Worm (Caenorhabditis elegans): ENCODE results near the gene srt-48.

Gene srt-48

ce11 chrIV:15039477-15039876 lies 29.2 kb downstream of the srt-48 start, which contains the start of gene hrpu-1 (continued):
- no peak for TF ChIP-seq T23F11.4 (GFP tag; optimal IDR thresholded peaks at IDR 0.05)
- TF ChIP-seq nhr-232 (tag; optimal IDR thresholded peaks at IDR 0.05), result no peak
- peak; percentile 73 for TF ChIP-seq unc-42 (tag; optimal IDR thresholded peaks at IDR 0.05)
- TF ChIP-seq ceh-48 (tag; optimal IDR thresholded peaks at IDR 0.05), result no peak
- TF ChIP-seq pax-1 (tag; optimal IDR thresholded peaks at IDR 0.05), result no peak
- TF ChIP-seq madf-2 (tag; optimal IDR thresholded peaks at IDR 0.05), result no peak
- no peak for TF ChIP-seq lin-11 (tag; optimal IDR thresholded peaks at IDR 0.05)
- TF ChIP-seq syd-9 (tag; optimal IDR thresholded peaks at IDR 0.05), result no peak
- no peak for TF ChIP-seq pha-4 (tag; optimal IDR thresholded peaks at IDR 0.05)
- no peak for TF ChIP-seq tbx-7 (tag; optimal IDR thresholded peaks at IDR 0.05)
- no peak for TF ChIP-seq Y22D7AL.16 (tag; optimal IDR thresholded peaks at IDR 0.05)
- no peak for TF ChIP-seq pha-2 (tag; optimal IDR thresholded peaks at IDR 0.05)
- TF ChIP-seq ceh-22 (tag; optimal IDR thresholded peaks at IDR 0.05), result no peak
- no peak for TF ChIP-seq hlh-15 (tag; optimal IDR thresholded peaks at IDR 0.05)
- no peak for TF ChIP-seq C38D4.7 (GFP tag; optimal IDR thresholded peaks at IDR 0.05)
- no peak for TF ChIP-seq pat-9 (tag; optimal IDR thresholded peaks at IDR 0.05)
- TF ChIP-seq sox-4 (tag; optimal IDR thresholded peaks at IDR 0.05), result no peak
- TF ChIP-seq ama-1 (optimal IDR thresholded peaks at IDR 0.05), result no peak
- TF ChIP-seq K02D7.2 (tag; optimal IDR thresholded peaks at IDR 0.05), result no peak
- TF ChIP-seq ceh-6 (GFP tag; optimal IDR thresholded peaks at IDR 0.05), result no peak
- TF ChIP-seq mec-3 (tag; optimal IDR thresholded peaks at IDR 0.05; ENCODE audit: borderline replicate concordance), result no peak
- no peak for TF ChIP-seq sdc-2 (tag; optimal IDR thresholded peaks at IDR 0.05)
- TF ChIP-seq ttx-3 (tag; optimal IDR thresholded peaks at IDR 0.05), result no peak
- no peak for TF ChIP-seq hlh-6 (tag; optimal IDR thresholded peaks at IDR 0.05)
- no peak for TF ChIP-seq hlh-13 (GFP tag; optimal IDR thresholded peaks at IDR 0.05)
- no peak for TF ChIP-seq C08G9.2 (tag; optimal IDR thresholded peaks at IDR 0.05)

DNA sequence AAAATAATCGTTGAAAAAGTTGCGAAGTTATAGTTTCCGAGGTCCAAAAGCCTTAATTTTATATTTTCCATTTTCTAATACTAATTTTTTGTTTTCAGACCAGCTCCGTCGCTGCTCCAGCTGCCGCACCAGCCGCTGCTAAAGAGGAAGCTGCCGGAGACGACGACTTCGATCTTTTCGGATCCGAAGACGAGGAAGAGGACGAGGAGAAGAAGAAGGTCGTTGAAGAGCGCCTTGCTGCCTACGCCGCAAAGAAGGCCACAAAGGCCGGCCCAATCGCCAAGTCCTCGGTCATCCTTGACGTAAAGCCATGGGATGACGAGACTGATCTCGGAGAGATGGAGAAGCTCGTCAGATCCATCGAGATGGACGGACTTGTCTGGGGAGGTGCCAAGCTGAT lies 29.9 kb downstream of the srt-48 start:
- TF ChIP-seq che-1 (tag; optimal IDR thresholded peaks at IDR 0.05) (no peak), hlh-15 (tag; optimal IDR thresholded peaks at IDR 0.05) (no peak), dmd-4 (tag; optimal IDR thresholded peaks at IDR 0.05; ENCODE audit: borderline replicate concordance) (no peak), tbx-2 (tag; optimal IDR thresholded peaks at IDR 0.05) (no peak), gmeb-2 (tag; optimal IDR thresholded peaks at IDR 0.05) (no peak), ceh-9 (tag; optimal IDR thresholded peaks at IDR 0.05) (no peak), ttx-3 (tag; optimal IDR thresholded peaks at IDR 0.05) (no peak), ceh-31 (tag; optimal IDR thresholded peaks at IDR 0.05) (no peak), sox-4 (tag; optimal IDR thresholded peaks at IDR 0.05) (no peak), pag-3 (tag; optimal IDR thresholded peaks at IDR 0.05; ENCODE audit: borderline replicate concordance) (no peak), hlh-30 (tag; optimal IDR thresholded peaks at IDR 0.05; ENCODE audit: insufficient read depth) (no peak), ceh-2 (tag; optimal IDR thresholded peaks at IDR 0.05) (no peak), K09A11.1 (tag; optimal IDR thresholded peaks at IDR 0.05; ENCODE audit: insufficient read depth) (no peak), madf-2 (tag; optimal IDR thresholded peaks at IDR 0.05) (no peak), odd-2 (tag; optimal IDR thresholded peaks at IDR 0.05) (no peak), pros-1 (tag; optimal IDR thresholded peaks at IDR 0.05) (no peak), syd-9 (tag; optimal IDR thresholded peaks at IDR 0.05) (no peak), eyg-1 (tag; optimal IDR thresholded peaks at IDR 0.05) (no peak)

DNA sequence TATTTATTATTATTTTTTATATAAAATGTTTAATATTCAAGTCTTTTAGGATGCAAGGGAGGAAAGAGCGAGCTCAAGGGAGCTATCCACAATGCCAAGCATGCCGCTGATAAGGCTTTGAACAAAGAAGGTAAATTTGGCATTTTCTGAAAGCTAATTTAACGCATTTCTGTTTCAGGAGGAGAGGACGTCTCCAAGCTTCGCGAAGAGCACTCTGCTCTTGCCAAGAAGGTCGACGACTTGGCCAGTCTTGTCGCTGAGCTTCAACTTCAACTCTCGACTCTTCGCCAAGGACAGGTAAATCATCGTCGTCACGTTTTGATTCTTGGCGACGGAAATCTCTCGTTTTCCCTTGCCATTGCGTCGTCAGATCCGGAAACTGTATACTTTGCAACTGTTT lies 31.2 kb downstream of the srt-48 start:
- no peak for TF ChIP-seq zip-5 (tag; optimal IDR thresholded peaks at IDR 0.05)
- no peak for TF ChIP-seq dve-1 (tag; optimal IDR thresholded peaks at IDR 0.05)
- TF ChIP-seq eyg-1 (tag; optimal IDR thresholded peaks at IDR 0.05), result no peak
- no peak for TF ChIP-seq nhr-232 (tag; optimal IDR thresholded peaks at IDR 0.05)
- no peak for TF ChIP-seq tbx-7 (tag; optimal IDR thresholded peaks at IDR 0.05)
- no peak for TF ChIP-seq odd-2 (tag; optimal IDR thresholded peaks at IDR 0.05)
- TF ChIP-seq pha-2 (tag; optimal IDR thresholded peaks at IDR 0.05), result no peak
- TF ChIP-seq pat-9 (tag; optimal IDR thresholded peaks at IDR 0.05), result no peak
- no peak for TF ChIP-seq gmeb-2 (tag; optimal IDR thresholded peaks at IDR 0.05)
- no peak for TF ChIP-seq pag-3 (tag; optimal IDR thresholded peaks at IDR 0.05; ENCODE audit: borderline replicate concordance)
